Fruit fly (Drosophila melanogaster): ENCODE results near the gene S.
A peak's percentile ranks its signal among the peaks of the same experiment; 100 is the strongest.

Gene S

dm6 chr2L:1108029-1108688 lies 30.5 kb upstream of the S start, which contains the start of the genes PolrMT and CG14339:
Gene PolrMT, minus strand, starts transcription at chr2L:1108373.
Gene CG14339, plus strand, starts transcription at chr2L:1108540.
- TF ChIP-seq CTCF (optimal IDR thresholded peaks at IDR 0.05) (peak in 1 of 2 experiments; percentile 18), CG8478 (optimal IDR thresholded peaks at IDR 0.05) (no peak)

dm6 chr2L:1102349-1102748 lies 24.7 kb upstream of the S start, which contains the start of gene CG4629:
Gene CG4629, minus strand, starts transcription at chr2L:1102504.
- TF ChIP-seq CTCF (optimal IDR thresholded peaks at IDR 0.05) (no peak), CG8478 (optimal IDR thresholded peaks at IDR 0.05) (no peak)

dm6 chr2L:1095450-1095849 lies 17.8 kb upstream of the S start:
- TF ChIP-seq CG8478 (optimal IDR thresholded peaks at IDR 0.05) (no peak), CTCF (optimal IDR thresholded peaks at IDR 0.05) (no peak)

dm6 chr2L:1094724-1095123 lies 17.1 kb upstream of the S start:
- TF ChIP-seq CG8478 (optimal IDR thresholded peaks at IDR 0.05) (no peak), CTCF (optimal IDR thresholded peaks at IDR 0.05) (no peak)

dm6 chr2L:1091675-1092074 lies 14.1 kb upstream of the S start:
- TF ChIP-seq CG8478 (optimal IDR thresholded peaks at IDR 0.05) = no peak
- TF ChIP-seq CTCF (optimal IDR thresholded peaks at IDR 0.05) = no peak

- TF ChIP-seq CTCF (optimal IDR thresholded peaks at IDR 0.05) (no peak), CG8478 (optimal IDR thresholded peaks at IDR 0.05) (no peak)
Measured at dm6 chr2L:1086312-1086906, 8.8 kb upstream of the S start.

- TF ChIP-seq CG8478 (optimal IDR thresholded peaks at IDR 0.05) (no peak), CTCF (optimal IDR thresholded peaks at IDR 0.05) (no peak)
Measured at dm6 chr2L:1082668-1083067, 5.1 kb upstream of the S start.

dm6 chr2L:1080802-1081464 lies 3.3 kb upstream of the S start, which contains the start of gene Atg4a:
Gene Atg4a, plus strand, starts transcription at chr2L:1080911.
- TF ChIP-seq CTCF (optimal IDR thresholded peaks at IDR 0.05) (no peak), CG8478 (optimal IDR thresholded peaks at IDR 0.05) (no peak)

dm6 chr2L:1077053-1077452 lies 562 bp downstream of the S start:
- TF ChIP-seq CTCF (optimal IDR thresholded peaks at IDR 0.05) (no peak), CG8478 (optimal IDR thresholded peaks at IDR 0.05) (no peak)

dm6 chr2L:1075753-1076152 lies 1.9 kb downstream of the S start:
- TF ChIP-seq CG8478 (optimal IDR thresholded peaks at IDR 0.05) (no peak), CTCF (optimal IDR thresholded peaks at IDR 0.05) (no peak)

dm6 chr2L:1074180-1074864 lies 3.3 kb downstream of the S start:
- TF ChIP-seq CG8478 (optimal IDR thresholded peaks at IDR 0.05) = no peak
- TF ChIP-seq CTCF (optimal IDR thresholded peaks at IDR 0.05) = no peak

dm6 chr2L:1073530-1073929 lies 4.1 kb downstream of the S start:
- TF ChIP-seq CTCF (optimal IDR thresholded peaks at IDR 0.05) (no peak), CG8478 (optimal IDR thresholded peaks at IDR 0.05) (no peak)

dm6 chr2L:1072184-1072583 lies 5.4 kb downstream of the S start:
- TF ChIP-seq CG8478 (optimal IDR thresholded peaks at IDR 0.05) = no peak
- no peak for TF ChIP-seq CTCF (optimal IDR thresholded peaks at IDR 0.05)

dm6 chr2L:1070941-1071340 lies 6.7 kb downstream of the S start:
- no peak for TF ChIP-seq CG8478 (optimal IDR thresholded peaks at IDR 0.05)

dm6 chr2L:1070332-1070731 lies 7.3 kb downstream of the S start:
- TF ChIP-seq CG8478 (optimal IDR thresholded peaks at IDR 0.05) (no peak), CTCF (optimal IDR thresholded peaks at IDR 0.05) (no peak)
